Worm (Caenorhabditis elegans): ENCODE data around the gene F15E6.5.

F15E6.5 gene

DNA sequence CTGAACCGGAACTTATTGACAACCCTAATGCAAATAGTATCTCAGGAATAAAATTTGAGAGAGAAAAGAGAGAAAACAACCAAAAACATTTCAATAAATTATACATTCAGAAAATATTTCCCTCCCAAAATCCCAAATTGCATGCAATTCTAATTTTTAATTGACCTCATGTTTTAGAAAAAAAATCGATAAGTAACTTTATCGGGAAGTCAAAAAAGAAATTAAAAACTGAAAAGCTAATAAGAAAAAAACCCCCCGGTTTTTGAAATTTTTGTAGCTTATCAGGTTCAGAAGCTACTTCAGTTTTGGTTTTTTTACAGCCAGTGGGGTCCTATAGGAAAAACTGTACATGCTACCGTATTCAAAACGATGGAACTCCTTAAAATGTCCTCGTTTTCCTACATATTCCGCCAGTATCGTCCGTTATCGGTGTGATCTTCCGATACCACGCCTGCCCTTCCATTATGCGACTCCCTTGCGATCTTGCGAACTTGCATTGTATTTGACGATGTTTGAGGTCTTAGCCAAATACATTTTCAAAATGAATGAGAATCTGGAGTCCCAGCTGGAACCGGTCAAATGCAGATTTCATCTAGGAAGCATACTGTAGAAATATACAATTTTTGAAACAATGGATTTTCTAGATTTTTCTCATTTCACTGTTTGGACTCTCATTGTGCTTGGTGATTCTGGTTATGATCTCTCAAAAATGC is 46.9 kb downstream of the F15E6.5 start, which contains the start of the genes W03B1.3 and oac-51:
TSS of gene W03B1.3 (minus strand) at position 101 of the 713 bp plus-strand sequence.
TSS of gene oac-51 (plus strand) at position 663 of the 713 bp plus-strand sequence.
- TF ChIP-seq elt-1 (tag; optimal IDR thresholded peaks at IDR 0.05; ENCODE audit: borderline replicate concordance, insufficient read depth) (peak; percentile 51), blmp-1 (tag; optimal IDR thresholded peaks at IDR 0.05) (no peak)

ce11 chrIV:4338217-4338616 is 48.9 kb downstream of the F15E6.5 start:
- no peak for TF ChIP-seq blmp-1 (tag; optimal IDR thresholded peaks at IDR 0.05)
- peak; percentile 70 for TF ChIP-seq elt-1 (tag; optimal IDR thresholded peaks at IDR 0.05; ENCODE audit: borderline replicate concordance, insufficient read depth)
- no peak for TF ChIP-seq sem-2 (GFP tag; optimal IDR thresholded peaks at IDR 0.05)
- TF ChIP-seq nhr-237 (tag; optimal IDR thresholded peaks at IDR 0.05): no peak
